Worm (Caenorhabditis elegans) whole organism, early embryonic: Measurements from ENCODE around the gene szy-2.

Experiments used
- B0310.2 ChIP-seq: sonication (generic microtip); optimal IDR thresholded peaks from 2 replicates; lab custom pipeline; 2016; ENCODE audit warnings: mild to moderate bottlenecking, missing genetic modification characterization, missing compliant biosample characterization
- F13C5.2 ChIP-seq: sonication (generic microtip); optimal IDR thresholded peaks from 2 replicates; lab custom pipeline; 2017; ENCODE audit warnings: mild to moderate bottlenecking, missing genetic modification characterization, inconsistent platforms, missing compliant biosample characterization
- aly-1 ChIP-seq: sonication (generic microtip); optimal IDR thresholded peaks from 2 replicates; lab custom pipeline; 2016; ENCODE audit warnings: missing genetic modification characterization, missing compliant biosample characterization
- ama-1 ChIP-seq: fragments of 150-350 bp; optimal IDR thresholded peaks from 2 replicates; lab custom pipeline; 2014
- ceh-13 ChIP-seq: fragments of 200-800 bp; sonication (Bioruptor generic); optimal IDR thresholded peaks from 2 replicates; lab custom pipeline; 2018; ENCODE audit warnings: mild to moderate bottlenecking, missing genetic modification characterization, missing compliant biosample characterization
- ceh-36 ChIP-seq: sonication (generic microtip); optimal IDR thresholded peaks from 2 replicates; lab custom pipeline; 2016; ENCODE audit warnings: missing genetic modification characterization, inconsistent platforms, missing compliant biosample characterization
- ets-7 ChIP-seq: sonication (generic microtip); optimal IDR thresholded peaks from 2 replicates; lab custom pipeline; 2016; ENCODE audit warnings: missing genotype, missing genetic modification characterization, missing compliant biosample characterization
- flt-1 ChIP-seq: fragments of 200-800 bp; sonication (Bioruptor generic); IDR thresholded peaks from 2 replicates; pipeline ENCODE4 v1.3.6; 2022; ENCODE audit warnings: missing genetic modification characterization, missing compliant biosample characterization
- hmbx-1 ChIP-seq: sonication (generic microtip); optimal IDR thresholded peaks from 2 replicates; lab custom pipeline; 2016; ENCODE audit warnings: mild to moderate bottlenecking, missing genetic modification characterization, missing compliant biosample characterization
- hmg-4 ChIP-seq: fragments of 200-800 bp; sonication (Bioruptor generic); optimal IDR thresholded peaks from 2 replicates; lab custom pipeline; 2018; ENCODE audit warnings: mild to moderate bottlenecking, missing genetic modification characterization, missing compliant biosample characterization
- hnd-1 ChIP-seq: sonication (generic microtip); optimal IDR thresholded peaks from 2 replicates; lab custom pipeline; 2016; ENCODE audit warnings: missing genetic modification characterization, missing compliant biosample characterization
- pes-1 ChIP-seq: fragments of 200-800 bp; sonication (Bioruptor generic); IDR thresholded peaks from 2 replicates; pipeline ENCODE4 v1.3.6; 2022; ENCODE audit warnings: missing genetic modification reagents, missing genetic modification characterization, missing compliant biosample characterization
- scrt-1 ChIP-seq: fragments of 200-800 bp; sonication (Bioruptor generic); IDR thresholded peaks from 2 replicates; pipeline ENCODE4 v1.3.6; 2022; ENCODE audit warnings: missing genetic modification characterization, missing compliant biosample characterization
- sea-1 ChIP-seq: fragments of 200-800 bp; sonication (Bioruptor generic); conservative IDR thresholded peaks from 2 replicates; pipeline ENCODE4 v1.3.6; 2022; ENCODE audit warnings: missing genetic modification characterization, missing compliant biosample characterization
- tbx-11 ChIP-seq: fragments of 200-800 bp; sonication (Bioruptor generic); IDR thresholded peaks from 2 replicates; pipeline ENCODE4 v1.3.6; 2022; ENCODE audit warnings: missing genetic modification characterization, missing compliant biosample characterization
- tbx-37 ChIP-seq: fragments of 200-800 bp; sonication (Bioruptor generic); conservative IDR thresholded peaks from 2 replicates; pipeline ENCODE4 v1.3.6; 2022; ENCODE audit warnings: missing genetic modification reagents, missing genetic modification characterization, missing compliant biosample characterization
- tra-4 ChIP-seq: sonication (generic microtip); optimal IDR thresholded peaks from 2 replicates; lab custom pipeline; 2017; ENCODE audit warnings: missing genetic modification characterization, missing compliant biosample characterization

szy-2 gene

DNA sequence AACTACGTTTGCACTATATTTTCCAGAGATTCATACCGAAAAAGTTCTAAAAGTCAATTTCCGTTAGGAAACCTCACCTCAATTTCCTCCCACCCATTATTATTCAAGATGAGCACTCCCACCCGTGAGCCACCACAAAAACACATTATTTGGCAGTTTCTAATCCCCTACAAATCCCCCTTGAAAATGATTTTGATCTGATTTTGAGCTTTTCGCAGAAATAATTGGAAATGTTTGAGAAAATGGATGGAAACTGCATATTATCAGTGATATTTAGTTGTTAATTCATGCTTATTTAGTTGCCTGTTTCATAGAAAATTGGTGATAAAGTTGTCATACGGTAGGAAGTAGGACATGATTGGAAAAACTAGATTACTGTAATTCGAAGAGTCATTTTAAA lies 30.5 kb downstream of the szy-2 start:
- TF ChIP-seq hmg-4 (no peak), flt-1 (no peak), ceh-13 (no peak), B0310.2 (tag; lab: Kevin White, UChicago) (no peak), tra-4 (tag; lab: Kevin White, UChicago) (no peak), ama-1 (lab: Kevin White, UChicago) (no peak), hnd-1 (tag; lab: Kevin White, UChicago) (no peak), F13C5.2 (no peak), pes-1 (GFP tag; lab: Robert Waterston, UW) (no peak), scrt-1 (GFP tag; lab: Robert Waterston, UW) (no peak), hmbx-1 (no peak), aly-1 (tag; lab: Kevin White, UChicago) (no peak), ceh-36 (no peak), ets-7 (tag; lab: Kevin White, UChicago) (no peak), sea-1 (GFP tag; lab: Robert Waterston, UW) (no peak), tbx-37 (GFP tag; lab: Robert Waterston, UW) (no peak)

DNA sequence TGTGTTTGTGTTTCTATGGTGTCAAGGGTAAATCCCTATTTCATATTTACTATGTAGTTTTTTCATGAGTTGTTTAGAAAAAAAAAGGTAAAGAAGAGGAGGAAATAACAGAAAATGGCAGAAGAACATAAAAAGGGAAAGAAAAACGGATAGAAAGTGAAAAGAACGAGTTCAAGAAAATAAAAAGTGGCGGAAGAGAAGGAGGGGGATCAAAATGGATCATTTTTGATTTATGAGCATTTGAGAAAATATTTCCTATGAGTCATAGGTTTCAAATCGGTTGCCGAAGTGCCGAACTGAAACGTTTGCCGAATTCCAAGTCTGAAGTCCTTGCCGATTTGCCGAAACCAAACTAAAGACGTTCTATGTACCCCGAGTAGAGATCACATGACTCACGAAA lies 32.3 kb downstream of the szy-2 start:
- TF ChIP-seq sea-1 (GFP tag; lab: Robert Waterston, UW) (no peak), ets-7 (tag; lab: Kevin White, UChicago) (no peak), aly-1 (tag; lab: Kevin White, UChicago) (no peak), tra-4 (tag; lab: Kevin White, UChicago) (no peak), ama-1 (lab: Kevin White, UChicago) (no peak), B0310.2 (tag; lab: Kevin White, UChicago) (no peak), ceh-13 (no peak), tbx-37 (GFP tag; lab: Robert Waterston, UW) (no peak), scrt-1 (GFP tag; lab: Robert Waterston, UW) (no peak), pes-1 (GFP tag; lab: Robert Waterston, UW) (no peak), flt-1 (no peak), hmbx-1 (no peak), F13C5.2 (no peak)

DNA sequence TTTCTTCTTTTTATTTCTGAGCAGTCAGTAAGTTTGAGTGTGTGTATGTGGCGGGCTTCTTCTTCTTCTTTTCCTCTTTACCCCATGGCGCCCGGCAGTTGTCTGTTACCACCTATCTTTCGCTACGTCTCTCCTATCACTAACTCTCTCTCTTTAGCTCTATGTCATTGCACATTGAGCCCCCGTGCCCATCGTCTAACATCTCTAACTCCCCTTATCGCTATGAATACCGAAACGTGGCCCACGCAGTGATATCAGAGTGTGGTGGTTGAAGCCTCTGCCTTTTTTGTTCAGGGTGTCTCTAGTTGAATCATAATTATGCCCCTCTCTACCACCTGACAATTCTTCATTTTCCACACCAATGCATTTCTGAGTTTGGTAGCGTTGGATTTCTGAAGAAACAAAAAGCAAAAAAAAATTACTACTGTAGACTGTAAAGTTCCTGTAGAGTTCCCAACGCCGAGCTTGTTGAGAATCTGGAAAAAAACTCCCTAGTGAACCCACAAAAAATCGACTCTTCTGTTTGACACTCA lies 36.5 kb downstream of the szy-2 start:
- TF ChIP-seq sea-1 (GFP tag; lab: Robert Waterston, UW) (no peak), scrt-1 (GFP tag; lab: Robert Waterston, UW) (no peak), B0310.2 (tag; lab: Kevin White, UChicago) (no peak), pes-1 (GFP tag; lab: Robert Waterston, UW) (no peak), tbx-37 (GFP tag; lab: Robert Waterston, UW) (no peak), F13C5.2 (no peak), aly-1 (tag; lab: Kevin White, UChicago) (no peak), ets-7 (tag; lab: Kevin White, UChicago) (no peak), hnd-1 (tag; lab: Kevin White, UChicago) (no peak), ceh-13 (no peak), tra-4 (tag; lab: Kevin White, UChicago) (no peak)

DNA sequence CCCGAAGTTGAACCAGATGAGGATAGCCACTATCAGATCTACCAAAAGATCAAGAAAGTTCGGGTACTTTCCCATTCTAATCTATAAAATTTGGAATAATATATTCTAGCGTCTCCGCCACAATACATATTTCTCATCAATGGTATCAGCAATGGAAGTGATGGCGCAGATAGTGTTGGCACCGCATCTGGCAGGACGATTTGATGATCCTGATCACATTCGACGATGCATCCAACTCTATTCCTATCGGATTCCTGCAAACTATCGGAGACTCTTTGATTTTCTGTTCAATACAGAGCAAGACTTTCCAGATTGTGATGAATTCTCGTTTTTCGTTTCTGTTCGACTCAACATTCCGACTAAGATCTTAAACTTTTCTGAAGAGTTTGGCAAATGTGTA lies 41.7 kb downstream of the szy-2 start:
- TF ChIP-seq sea-1 (GFP tag; lab: Robert Waterston, UW) (no peak), flt-1 (no peak), tbx-11 (GFP tag; lab: Robert Waterston, UW) (no peak), B0310.2 (tag; lab: Kevin White, UChicago) (no peak), tra-4 (tag; lab: Kevin White, UChicago) (no peak), F13C5.2 (no peak), ceh-36 (no peak), hmbx-1 (no peak), hmg-4 (no peak)

- TF ChIP-seq pes-1 (GFP tag; lab: Robert Waterston, UW) (no peak), tra-4 (tag; lab: Kevin White, UChicago) (no peak), flt-1 (no peak), F13C5.2 (no peak), aly-1 (tag; lab: Kevin White, UChicago) (no peak), hmbx-1 (no peak), hnd-1 (tag; lab: Kevin White, UChicago) (no peak), ceh-13 (no peak), ceh-36 (no peak), hmg-4 (no peak), scrt-1 (GFP tag; lab: Robert Waterston, UW) (no peak), B0310.2 (tag; lab: Kevin White, UChicago) (no peak)
Measured at ce11 chrIII:5326323-5326722, 44.8 kb downstream of the szy-2 start, which contains the start of gene sorf-2. Gene sorf-2 (plus strand): TSS chrIII:5326623.

DNA sequence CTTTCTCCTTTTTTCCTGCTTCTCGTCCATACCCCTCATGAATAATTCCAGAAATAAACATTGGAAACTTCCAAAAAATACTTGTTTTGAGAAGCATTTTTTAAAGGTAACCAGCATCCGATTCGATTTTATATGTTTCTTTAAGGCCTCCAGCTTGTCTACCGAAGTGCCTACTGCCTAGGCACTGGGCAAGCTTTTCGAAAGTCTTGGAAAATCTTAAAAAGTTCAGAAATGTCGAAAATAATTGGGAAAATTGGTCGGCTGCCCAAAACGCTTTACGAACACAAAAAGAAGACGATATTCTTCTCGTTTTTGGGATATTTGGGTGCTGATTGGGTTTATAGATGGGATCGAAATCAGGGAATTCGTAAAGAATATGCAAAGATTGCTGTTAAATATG lies 49.4 kb downstream of the szy-2 start, which contains the start of gene F52C9.3:
F52C9.3 (plus strand) TSS at position 225 of the 400 bp plus-strand sequence.
- TF ChIP-seq ceh-13 (no peak), scrt-1 (GFP tag; lab: Robert Waterston, UW) (no peak), sea-1 (GFP tag; lab: Robert Waterston, UW) (no peak)
